Comparison of ENCODE assay signal across 4 worm cellular contexts in the genomic region with DNA sequence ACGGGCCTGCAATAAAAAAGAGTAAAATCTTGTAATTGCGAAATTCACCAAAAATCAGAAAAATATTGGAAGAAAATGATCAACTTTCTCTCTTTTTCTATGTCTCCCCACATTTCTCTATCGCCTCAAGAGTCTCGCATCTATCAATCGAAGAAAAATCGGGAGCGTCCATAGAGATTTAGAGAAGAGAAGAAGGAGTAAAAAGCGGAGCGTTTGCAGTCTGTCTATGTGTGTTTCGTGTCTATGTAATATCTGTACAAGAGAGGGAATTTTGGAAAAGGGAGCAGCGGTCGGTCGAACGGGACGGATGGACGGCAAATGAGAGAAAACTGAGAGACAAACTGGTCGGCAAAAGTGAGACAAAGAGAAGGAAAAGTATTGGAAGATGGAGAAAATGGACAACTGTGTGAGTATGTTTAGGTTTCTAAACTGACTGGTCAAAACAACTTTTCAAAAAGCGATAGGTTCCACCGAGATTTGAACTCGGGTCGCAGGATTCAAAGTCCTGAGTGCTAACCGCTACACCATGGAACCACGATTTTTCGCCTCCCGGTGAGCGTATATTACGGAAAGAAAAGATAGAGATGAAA.
TF ChIP-seq lines count a peak whose summit lies in the region.

No protein-coding gene starts in this region.

TF ChIP-seq in whole organism, L2 larva, 48 proteins besides CTCF, POLR2A, EP300 and RAD21 (continues in another document):
- TF ChIP-seq lin-13 (GFP tag; optimal IDR thresholded peaks at IDR 0.05; lab: Kevin White, UChicago) = no peak
- TF ChIP-seq unc-55 (GFP tag; optimal IDR thresholded peaks at IDR 0.05; lab: Kevin White, UChicago) = no peak
- TF ChIP-seq F13H6.1 (tag; optimal IDR thresholded peaks at IDR 0.05; lab: Kevin White, UChicago) = peak; percentile 72
- TF ChIP-seq ceh-16 (tag; optimal IDR thresholded peaks at IDR 0.05; lab: Kevin White, UChicago) = no peak
- no peak for TF ChIP-seq unc-39 (tag; optimal IDR thresholded peaks at IDR 0.05; lab: Kevin White, UChicago)
- TF ChIP-seq nhr-23 (tag; optimal IDR thresholded peaks at IDR 0.05; lab: Kevin White, UChicago) = no peak
- TF ChIP-seq mab-5 (tag; optimal IDR thresholded peaks at IDR 0.05; lab: Kevin White, UChicago) = no peak
- TF ChIP-seq aly-2 (tag; optimal IDR thresholded peaks at IDR 0.05; lab: Kevin White, UChicago) = no peak
- TF ChIP-seq R02D3.7 (tag; optimal IDR thresholded peaks at IDR 0.05; lab: Kevin White, UChicago) = no peak
- TF ChIP-seq fos-1 (tag; optimal IDR thresholded peaks at IDR 0.05; lab: Kevin White, UChicago) = peak; percentile 40
- TF ChIP-seq snpc-4 (tag; optimal IDR thresholded peaks at IDR 0.05; lab: Kevin White, UChicago) = peak; percentile 9
- TF ChIP-seq sma-3 (GFP tag; optimal IDR thresholded peaks at IDR 0.05; lab: Kevin White, UChicago) = peak; percentile 54
- no peak for TF ChIP-seq skn-1 (tag; optimal IDR thresholded peaks at IDR 0.05; lab: Kevin White, UChicago)
- TF ChIP-seq ama-1 (optimal IDR thresholded peaks at IDR 0.05; lab: Kevin White, UChicago) = no peak
- no peak for TF ChIP-seq zag-1 (tag; optimal IDR thresholded peaks at IDR 0.05; lab: Kevin White, UChicago)
- TF ChIP-seq mdl-1 (tag; optimal IDR thresholded peaks at IDR 0.05; lab: Kevin White, UChicago) = no peak
- TF ChIP-seq nhr-21 (tag; optimal IDR thresholded peaks at IDR 0.05; lab: Kevin White, UChicago) = peak; percentile 27
- TF ChIP-seq ceh-82 (tag; optimal IDR thresholded peaks at IDR 0.05; lab: Kevin White, UChicago) = no peak
- no peak for TF ChIP-seq mbf-1 (tag; optimal IDR thresholded peaks at IDR 0.05; lab: Kevin White, UChicago)
- TF ChIP-seq nhr-129 (tag; optimal IDR thresholded peaks at IDR 0.05; lab: Kevin White, UChicago) = peak; percentile 17
- peak; percentile 19 for TF ChIP-seq gmeb-1 (tag; optimal IDR thresholded peaks at IDR 0.05; lab: Kevin White, UChicago)

TF ChIP-seq in whole organism, L4 larva, 104 proteins besides CTCF, POLR2A, EP300 and RAD21 (continues in another document):
- no peak for TF ChIP-seq egl-27 (tag; optimal IDR thresholded peaks at IDR 0.05; lab: Kevin White, UChicago)
- TF ChIP-seq nhr-41 (GFP tag; IDR thresholded peaks at IDR 0.05; lab: Robert Waterston, UW) = no peak
- TF ChIP-seq ceh-28 (tag; optimal IDR thresholded peaks at IDR 0.05; lab: Kevin White, UChicago) = no peak
- TF ChIP-seq gei-8 (GFP tag; optimal IDR thresholded peaks at IDR 0.05; lab: Kevin White, UChicago) = peak; percentile 28
- no peak for TF ChIP-seq lin-38 (GFP tag; IDR thresholded peaks at IDR 0.05; lab: Robert Waterston, UW)
- TF ChIP-seq pha-4 (GFP tag; IDR thresholded peaks at IDR 0.05; lab: Robert Waterston, UW) = no peak; the same call in 1 of the 2 replicates
- peak; percentile 13 for TF ChIP-seq pha-4 (tag; optimal IDR thresholded peaks at IDR 0.05; lab: Kevin White, UChicago)
- no peak for TF ChIP-seq ztf-11 (tag; optimal IDR thresholded peaks at IDR 0.05; lab: Kevin White, UChicago)
- TF ChIP-seq spr-3 (GFP tag; optimal IDR thresholded peaks at IDR 0.05; lab: Kevin White, UChicago) = peak; percentile 41
- no peak for TF ChIP-seq skn-1 (tag; optimal IDR thresholded peaks at IDR 0.05; lab: Kevin White, UChicago)
- TF ChIP-seq saeg-2 (GFP tag; IDR thresholded peaks at IDR 0.05; lab: Robert Waterston, UW) = no peak
- TF ChIP-seq T26A8.4 (GFP tag; IDR thresholded peaks at IDR 0.05; lab: Robert Waterston, UW) = no peak; the same call in 1 of the 2 replicates
- TF ChIP-seq hlh-30 (tag; optimal IDR thresholded peaks at IDR 0.05; lab: Kevin White, UChicago; ENCODE audit: insufficient read depth) = no peak
- TF ChIP-seq ceh-62 (tag; optimal IDR thresholded peaks at IDR 0.05; lab: Kevin White, UChicago) = no peak
- no peak for TF ChIP-seq unc-130 (GFP tag; optimal IDR thresholded peaks at IDR 0.05; lab: Kevin White, UChicago)
- peak; percentile 85 for TF ChIP-seq hlh-11 (tag; optimal IDR thresholded peaks at IDR 0.05; lab: Kevin White, UChicago)
- peak; percentile 65; the same call in 1 of the 2 replicates for TF ChIP-seq dmd-8 (GFP tag; IDR thresholded peaks at IDR 0.05; lab: Robert Waterston, UW)
- no peak for TF ChIP-seq Y48G9A.11 (GFP tag; IDR thresholded peaks at IDR 0.05; lab: Robert Waterston, UW)
- peak; percentile 58 to 81 for TF ChIP-seq daf-16 (GFP tag; optimal IDR thresholded peaks at IDR 0.05; lab: Kevin White, UChicago)
- TF ChIP-seq daf-16 (tag; optimal IDR thresholded peaks at IDR 0.05; lab: Kevin White, UChicago) = peak; percentile 79
- no peak for TF ChIP-seq mdt-29 (GFP tag; IDR thresholded peaks at IDR 0.05; lab: Robert Waterston, UW)
- no peak for TF ChIP-seq nhr-11 (tag; optimal IDR thresholded peaks at IDR 0.05; lab: Kevin White, UChicago)
- no peak for TF ChIP-seq F37D6.2 (tag; optimal IDR thresholded peaks at IDR 0.05; lab: Kevin White, UChicago)

TF ChIP-seq in whole organism, late embryonic, 69 proteins besides CTCF, POLR2A, EP300 and RAD21 (continues in another document):
- no peak for TF ChIP-seq tbx-7 (tag; optimal IDR thresholded peaks at IDR 0.05; lab: Kevin White, UChicago)
- peak; percentile 24 for TF ChIP-seq sox-4 (tag; optimal IDR thresholded peaks at IDR 0.05; lab: Kevin White, UChicago)
- TF ChIP-seq dve-1 (tag; optimal IDR thresholded peaks at IDR 0.05; lab: Kevin White, UChicago) = peak; percentile 5
- peak; percentile 7 for TF ChIP-seq ceh-19 (GFP tag; optimal IDR thresholded peaks at IDR 0.05; lab: Kevin White, UChicago)
- TF ChIP-seq rnt-1 (tag; optimal IDR thresholded peaks at IDR 0.05; lab: Kevin White, UChicago) = peak; percentile 20
- no peak for TF ChIP-seq elt-2 (tag; optimal IDR thresholded peaks at IDR 0.05; lab: Kevin White, UChicago)
- TF ChIP-seq zip-5 (tag; optimal IDR thresholded peaks at IDR 0.05; lab: Kevin White, UChicago) = no peak
- TF ChIP-seq ceh-2 (tag; optimal IDR thresholded peaks at IDR 0.05; lab: Kevin White, UChicago) = no peak
- no peak for TF ChIP-seq ceh-48 (tag; optimal IDR thresholded peaks at IDR 0.05; lab: Kevin White, UChicago)
- no peak for TF ChIP-seq ceh-22 (tag; optimal IDR thresholded peaks at IDR 0.05; lab: Kevin White, UChicago)
- TF ChIP-seq pqm-1 (tag; optimal IDR thresholded peaks at IDR 0.05; lab: Kevin White, UChicago) = no peak
- TF ChIP-seq pax-1 (tag; optimal IDR thresholded peaks at IDR 0.05; lab: Kevin White, UChicago) = no peak
- no peak for TF ChIP-seq npax-4 (tag; optimal IDR thresholded peaks at IDR 0.05; lab: Kevin White, UChicago)
- no peak for TF ChIP-seq sdc-2 (tag; optimal IDR thresholded peaks at IDR 0.05; lab: Kevin White, UChicago)
- TF ChIP-seq ceh-14 (tag; optimal IDR thresholded peaks at IDR 0.05; lab: Kevin White, UChicago) = no peak
- TF ChIP-seq C38D4.7 (GFP tag; optimal IDR thresholded peaks at IDR 0.05; lab: Kevin White, UChicago) = no peak
- no peak for TF ChIP-seq gmeb-2 (tag; optimal IDR thresholded peaks at IDR 0.05; lab: Kevin White, UChicago)
- no peak for TF ChIP-seq tbx-2 (tag; optimal IDR thresholded peaks at IDR 0.05; lab: Kevin White, UChicago)
- no peak for TF ChIP-seq lin-11 (tag; optimal IDR thresholded peaks at IDR 0.05; lab: Kevin White, UChicago)
- no peak for TF ChIP-seq sox-2 (GFP tag; IDR thresholded peaks at IDR 0.05; lab: Robert Waterston, UW)
- no peak for TF ChIP-seq pros-1 (tag; optimal IDR thresholded peaks at IDR 0.05; lab: Kevin White, UChicago)
- no peak for TF ChIP-seq odd-2 (tag; optimal IDR thresholded peaks at IDR 0.05; lab: Kevin White, UChicago)
- no peak for TF ChIP-seq fkh-6 (tag; optimal IDR thresholded peaks at IDR 0.05; lab: Kevin White, UChicago)
- no peak for TF ChIP-seq fax-1 (tag; optimal IDR thresholded peaks at IDR 0.05; lab: Kevin White, UChicago)
- no peak for TF ChIP-seq ceh-30 (tag; optimal IDR thresholded peaks at IDR 0.05; lab: Kevin White, UChicago)
- TF ChIP-seq fkh-10 (GFP tag; optimal IDR thresholded peaks at IDR 0.05; lab: Kevin White, UChicago) = no peak

TF ChIP-seq in whole organism, mixed stage, embryonic, 35 proteins besides CTCF, POLR2A, EP300 and RAD21:
- TF ChIP-seq ceh-39 (tag; optimal IDR thresholded peaks at IDR 0.05; lab: Kevin White, UChicago) = no peak
- TF ChIP-seq mab-5 (tag; optimal IDR thresholded peaks at IDR 0.05; lab: Kevin White, UChicago) = no peak
- no peak for TF ChIP-seq cnd-1 (tag; optimal IDR thresholded peaks at IDR 0.05; lab: Kevin White, UChicago)
- TF ChIP-seq nhr-2 (tag; optimal IDR thresholded peaks at IDR 0.05; lab: Kevin White, UChicago) = no peak
- TF ChIP-seq hlh-1 (tag; optimal IDR thresholded peaks at IDR 0.05; lab: Kevin White, UChicago) = no peak
- TF ChIP-seq mep-1 (tag; optimal IDR thresholded peaks at IDR 0.05; lab: Kevin White, UChicago) = no peak
- TF ChIP-seq nhr-76 (tag; optimal IDR thresholded peaks at IDR 0.05; lab: Kevin White, UChicago) = no peak
- TF ChIP-seq nhr-28 (tag; optimal IDR thresholded peaks at IDR 0.05; lab: Kevin White, UChicago) = no peak
- no peak for TF ChIP-seq ceh-43 (GFP tag; optimal IDR thresholded peaks at IDR 0.05; lab: Kevin White, UChicago)
- peak; percentile 63 for TF ChIP-seq sptf-1 (tag; optimal IDR thresholded peaks at IDR 0.05; lab: Kevin White, UChicago)
- no peak for TF ChIP-seq ceh-83 (GFP tag; optimal IDR thresholded peaks at IDR 0.05; lab: Kevin White, UChicago)
- peak; percentile 55 for TF ChIP-seq unc-120 (tag; optimal IDR thresholded peaks at IDR 0.05; lab: Kevin White, UChicago; ENCODE audit: poor library complexity, severe bottlenecking)
